Worm (Caenorhabditis elegans) whole organism, young adult: ENCODE results near the gene sri-7.

Experiments
- hmg-1.2 ChIP-seq: fragments of 200-800 bp; sonication (Bioruptor generic); IDR thresholded peaks from 2 replicates; pipeline ENCODE4 v1.3.6; 2022; ENCODE audit warnings: missing genetic modification reagents, missing genetic modification characterization, missing compliant biosample characterization
- hrde-1 ChIP-seq: sonication (generic microtip); optimal IDR thresholded peaks from 2 replicates; lab custom pipeline; 2016; ENCODE audit warnings: missing genetic modification characterization, mild to moderate bottlenecking, missing compliant biosample characterization, moderate library complexity, missing genotype, missing genetic modification reagents, borderline replicate concordance
- lir-1 ChIP-seq: fragments of 200-800 bp; sonication (Bioruptor generic); conservative IDR thresholded peaks from 2 replicates; pipeline ENCODE4 v1.3.6; 2022; ENCODE audit warnings: missing genetic modification reagents, missing genetic modification characterization, missing compliant biosample characterization
- nfya-1 ChIP-seq: sonication (generic microtip); optimal IDR thresholded peaks from 2 replicates; lab custom pipeline; 2017; ENCODE audit warnings: antibody characterized with exemption, missing compliant biosample characterization, missing genetic modification characterization, borderline replicate concordance; ENCODE audit not compliant: insufficient read depth

- TF ChIP-seq hrde-1 (tag; lab: Kevin White, UChicago) (no peak), lir-1 (GFP tag; lab: Robert Waterston, UW) (no peak), hmg-1.2 (GFP tag; lab: Robert Waterston, UW) (no peak), nfya-1 (no peak)
These were observed 20.3 kb upstream of the sri-7 start, which contains the start of gene srh-251 for ce11 chrV:15379817-15380216.
